Fruit fly (Drosophila melanogaster): ENCODE measurements around the gene cad.

Gene cad

DNA sequence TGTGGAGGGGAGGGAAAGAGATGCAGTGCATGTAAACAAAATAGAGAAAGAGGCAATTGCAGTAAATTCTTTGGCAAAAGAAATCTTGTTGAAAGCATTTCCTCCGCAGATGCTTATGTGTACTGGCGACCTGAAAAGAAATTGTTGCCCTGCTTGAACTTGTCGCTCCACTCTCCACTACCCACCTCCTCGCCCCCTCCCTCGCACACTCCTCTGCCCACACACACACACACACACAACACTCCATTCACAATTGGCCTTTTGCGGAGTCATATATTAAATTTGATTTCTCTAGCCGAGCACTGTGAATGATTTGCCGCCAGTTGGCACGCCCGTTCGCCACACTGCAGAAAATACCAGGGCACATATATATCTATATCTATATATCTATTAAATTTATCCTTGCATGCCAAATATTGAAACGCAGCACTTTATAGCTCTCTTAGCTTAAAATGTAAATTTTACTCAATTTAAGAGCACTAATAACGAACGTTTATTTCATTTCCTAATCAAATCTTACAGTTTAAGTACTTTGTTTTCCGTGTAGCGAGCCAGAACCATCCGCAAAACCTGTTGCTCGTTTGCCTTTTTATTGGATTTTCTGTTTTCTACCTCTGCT lies 11.6 kb upstream of the cad start (continued):
- TF ChIP-seq ato (GFP tag; IDR thresholded peaks at IDR 0.05; ENCODE audit: partially characterized antibody) (no peak), CG9727 (GFP tag; optimal IDR thresholded peaks at IDR 0.05) (peak; percentile 66), CG7987 (GFP tag; optimal IDR thresholded peaks at IDR 0.05) (peak; percentile 19), prd (optimal IDR thresholded peaks at IDR 0.05) (no peak), prd (GFP tag; IDR thresholded peaks at IDR 0.05) (peak; percentile 81), Dip2 (GFP tag; IDR thresholded peaks at IDR 0.05) (no peak), seq (GFP tag; IDR thresholded peaks at IDR 0.05) (0 out of 2 replicates have a peak, but pooled peaks have one; percentile 55), Mad (GFP tag; optimal IDR thresholded peaks at IDR 0.05) (peak; percentile 56), CG6765 (GFP tag; optimal IDR thresholded peaks at IDR 0.05) (peak; percentile 75), jing (GFP tag; optimal IDR thresholded peaks at IDR 0.05) (no peak), hth (optimal IDR thresholded peaks at IDR 0.05) (no peak), CG16813 (GFP tag; IDR thresholded peaks at IDR 0.05; ENCODE audit: partially characterized antibody) (no peak), CG8359 (GFP tag; optimal IDR thresholded peaks at IDR 0.05; ENCODE audit: borderline replicate concordance) (peak; percentile 44), run (tag; optimal IDR thresholded peaks at IDR 0.05) (no peak), gcm2 (GFP tag; optimal IDR thresholded peaks at IDR 0.05) (peak; percentile 20), ash1 (GFP tag; optimal IDR thresholded peaks at IDR 0.05) (no peak), gt (GFP tag; IDR thresholded peaks at IDR 0.05) (no peak), dmrt99B (tag; optimal IDR thresholded peaks at IDR 0.05) (peak; percentile 72), CG43689 (GFP tag; IDR thresholded peaks at IDR 0.05) (peak; percentile 54; the same call in 1 of the 2 replicates), Ets65A (GFP tag) (peak; percentile 70), jigr1 (GFP tag; IDR thresholded peaks at IDR 0.05) (no peak), BEAF-32 (GFP tag; optimal IDR thresholded peaks at IDR 0.05) (no peak), unc-4 (GFP tag; IDR thresholded peaks at IDR 0.05; ENCODE audit: partially characterized antibody) (no peak), chif (GFP tag; optimal IDR thresholded peaks at IDR 0.05) (peak; percentile 34 to 47), CG6654 (GFP tag; optimal IDR thresholded peaks at IDR 0.05) (peak; percentile 45), CG15514 (GFP tag; optimal IDR thresholded peaks at IDR 0.05) (peak; percentile 80), CG31224 (GFP tag; IDR thresholded peaks at IDR 0.05) (peak; percentile 64; the same call in 1 of the 2 replicates), Asciz (GFP tag; optimal IDR thresholded peaks at IDR 0.05) (peak; percentile 55), disco-r (GFP tag; optimal IDR thresholded peaks at IDR 0.05) (peak; percentile 17), klu (GFP tag; IDR thresholded peaks at IDR 0.05) (peak; percentile 78), CG11504 (tag; optimal IDR thresholded peaks at IDR 0.05) (peak; percentile 78), YL-1 (GFP tag; optimal IDR thresholded peaks at IDR 0.05) (no peak), CG15696 (tag; optimal IDR thresholded peaks at IDR 0.05) (peak; percentile 46), Rx (GFP tag; IDR thresholded peaks at IDR 0.05) (0 out of 2 replicates have a peak, but pooled peaks have one; percentile 33), lbe (GFP tag; optimal IDR thresholded peaks at IDR 0.05) (peak; percentile 72), CG15269 (tag; optimal IDR thresholded peaks at IDR 0.05) (peak; percentile 64), CrebB (tag; optimal IDR thresholded peaks at IDR 0.05) (no peak), CG17912 (GFP tag; optimal IDR thresholded peaks at IDR 0.05) (no peak), HmgZ (tag; optimal IDR thresholded peaks at IDR 0.05) (peak; percentile 31), Atf6 (GFP tag; IDR thresholded peaks at IDR 0.05) (peak; percentile 80), CG42726 (GFP tag; IDR thresholded peaks at IDR 0.05; ENCODE audit: partially characterized antibody) (no peak), Kr (GFP tag; optimal IDR thresholded peaks at IDR 0.05) (no peak), CG9932 (GFP tag; IDR thresholded peaks at IDR 0.05) (peak; percentile 85), jumu (GFP tag; optimal IDR thresholded peaks at IDR 0.05) (no peak), CG8089 (GFP tag; optimal IDR thresholded peaks at IDR 0.05) (no peak), Camta (GFP tag; optimal IDR thresholded peaks at IDR 0.05) (peak; percentile 25), knrl (GFP tag; IDR thresholded peaks at IDR 0.05; ENCODE audit: partially characterized antibody) (no peak), CG31388 (GFP tag; optimal IDR thresholded peaks at IDR 0.05) (no peak), crp (GFP tag; optimal IDR thresholded peaks at IDR 0.05) (no peak), CG7745 (tag; optimal IDR thresholded peaks at IDR 0.05) (no peak)

Measured in whole organism, embryonic.